Fruit fly (Drosophila melanogaster): ENCODE data around the gene kraken.

Gene kraken

DNA sequence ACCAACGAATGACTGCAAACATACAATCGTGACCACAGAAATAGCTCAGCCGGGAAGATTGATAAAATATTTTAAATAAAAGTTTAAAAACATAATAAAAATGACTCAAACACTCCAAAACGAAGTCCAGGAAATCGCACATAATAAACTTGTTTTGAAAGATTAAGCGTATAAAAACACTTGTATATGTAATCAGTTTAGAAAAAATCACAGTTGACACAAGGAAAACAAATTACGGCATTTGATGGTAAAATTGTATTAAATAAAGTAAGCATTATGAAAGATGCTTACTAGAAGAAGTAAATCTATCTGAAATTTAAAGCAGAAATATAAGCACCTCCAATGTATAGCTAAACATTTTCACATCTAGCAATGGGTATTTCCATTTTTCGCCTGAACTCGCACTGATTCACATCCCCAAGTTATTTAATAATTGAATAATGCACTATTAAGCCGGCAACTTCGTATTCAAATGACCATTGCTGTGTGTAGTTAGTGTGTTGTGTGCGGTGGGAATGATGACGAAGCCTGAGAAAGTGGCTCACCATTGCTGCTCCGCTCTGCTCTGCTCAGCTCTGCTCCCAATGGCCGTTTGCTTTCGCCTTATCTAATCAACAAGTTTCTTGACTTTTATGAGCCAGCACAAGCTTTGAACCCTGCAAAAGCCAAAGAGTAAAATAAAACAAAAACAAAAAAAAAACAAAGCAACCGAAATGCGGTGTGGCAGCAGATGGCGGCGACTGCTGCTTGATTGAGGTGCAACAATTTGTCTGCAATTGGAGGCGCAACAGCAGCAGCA lies 5.2 kb upstream of the kraken start (continued):
- TF ChIP-seq Hr38 (GFP tag; optimal IDR thresholded peaks at IDR 0.05) (no peak), Gug (GFP tag; IDR thresholded peaks at IDR 0.05) (no peak), Blimp-1 (GFP tag; optimal IDR thresholded peaks at IDR 0.05) (no peak), vri (GFP tag; optimal IDR thresholded peaks at IDR 0.05) (no peak), achi (GFP tag; optimal IDR thresholded peaks at IDR 0.05) (peak; percentile 67), cyc (GFP tag; optimal IDR thresholded peaks at IDR 0.05) (peak; percentile 29), CG15336 (GFP tag; IDR thresholded peaks at IDR 0.05) (peak; percentile 67), eg (GFP tag; IDR thresholded peaks at IDR 0.05) (peak; percentile 52; the same call in 1 of the 3 replicates), CG6808 (GFP tag; optimal IDR thresholded peaks at IDR 0.05) (peak; percentile 52), fd85E (GFP tag; optimal IDR thresholded peaks at IDR 0.05) (no peak), Ets21C (GFP tag; optimal IDR thresholded peaks at IDR 0.05) (peak; percentile 18), CG9139 (GFP tag; optimal IDR thresholded peaks at IDR 0.05) (no peak), fd59A (GFP tag; optimal IDR thresholded peaks at IDR 0.05) (peak; percentile 15), CG11762 (GFP tag; optimal IDR thresholded peaks at IDR 0.05; ENCODE audit: insufficient read depth) (peak; percentile 13), CG10631 (GFP tag; optimal IDR thresholded peaks at IDR 0.05) (peak; percentile 50), CG11294 (GFP tag; IDR thresholded peaks at IDR 0.05) (no peak), Eip93F (GFP tag; optimal IDR thresholded peaks at IDR 0.05) (peak; percentile 4), CG6854 (GFP tag; optimal IDR thresholded peaks at IDR 0.05) (peak; percentile 73), CG16779 (tag; optimal IDR thresholded peaks at IDR 0.05) (no peak), CG6792 (GFP tag; optimal IDR thresholded peaks at IDR 0.05) (peak; percentile 4), CG8319 (GFP tag; optimal IDR thresholded peaks at IDR 0.05) (peak; percentile 27), pdm3 (GFP tag; optimal IDR thresholded peaks at IDR 0.05) (peak; percentile 60)

DNA sequence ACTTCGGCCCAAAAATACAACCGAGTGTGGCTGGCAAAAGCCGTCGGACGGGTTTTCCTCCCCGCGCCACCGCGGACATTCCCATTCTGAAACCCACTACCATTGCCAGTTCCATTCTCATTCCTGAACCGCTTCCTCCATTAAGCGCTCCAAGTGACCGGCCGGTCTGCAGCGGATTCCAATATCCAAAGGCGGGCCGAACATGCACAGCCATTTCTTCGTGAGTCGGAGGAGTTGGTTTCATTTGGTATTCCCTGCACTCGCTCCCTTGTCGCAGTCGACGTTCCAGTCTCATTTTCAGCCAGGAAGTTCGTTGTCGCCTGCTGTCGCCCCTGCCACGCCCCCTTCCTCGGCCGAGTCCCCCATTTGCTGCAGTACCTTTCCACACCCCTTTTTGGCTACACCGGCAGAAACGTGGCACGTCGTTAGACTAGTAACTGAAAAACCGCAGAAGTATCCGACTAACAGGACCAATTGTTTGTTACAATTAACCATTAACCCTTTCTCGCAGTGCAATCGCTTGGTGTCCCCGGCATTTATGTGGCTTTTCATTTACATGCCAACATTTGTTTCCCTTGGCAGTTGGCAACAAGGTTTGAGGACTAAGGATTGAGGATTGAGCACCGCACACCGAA lies 4.5 kb upstream of the kraken start:
- peak; percentile 31 for TF ChIP-seq CG16779 (tag; optimal IDR thresholded peaks at IDR 0.05)
- peak; percentile 71 for TF ChIP-seq CG34406 (GFP tag; optimal IDR thresholded peaks at IDR 0.05)
- no peak for TF ChIP-seq fkh (GFP tag; optimal IDR thresholded peaks at IDR 0.05)
- peak; percentile 90 for TF ChIP-seq Met (GFP tag; optimal IDR thresholded peaks at IDR 0.05)
- peak; percentile 43; the same call in 2 of the 3 replicates for TF ChIP-seq eg (GFP tag; IDR thresholded peaks at IDR 0.05)
- no peak for TF ChIP-seq CG11294 (GFP tag; IDR thresholded peaks at IDR 0.05)
- TF ChIP-seq Eip75B (GFP tag; optimal IDR thresholded peaks at IDR 0.05) = peak; percentile 86
- TF ChIP-seq dsx (GFP tag; optimal IDR thresholded peaks at IDR 0.05; ENCODE audit: poor library complexity, severe bottlenecking) = peak; percentile 74
- peak; percentile 79 for TF ChIP-seq CG8632 (GFP tag; optimal IDR thresholded peaks at IDR 0.05)
- peak; percentile 44 for TF ChIP-seq CG8319 (GFP tag; optimal IDR thresholded peaks at IDR 0.05)
- TF ChIP-seq acj6 (GFP tag; optimal IDR thresholded peaks at IDR 0.05) = peak; percentile 78
- peak; percentile 81 for TF ChIP-seq CG10631 (GFP tag; optimal IDR thresholded peaks at IDR 0.05)
- peak; percentile 64 for TF ChIP-seq net (GFP tag; optimal IDR thresholded peaks at IDR 0.05)
- TF ChIP-seq Smox (GFP tag; optimal IDR thresholded peaks at IDR 0.05) = peak; percentile 82
- peak; percentile 67 for TF ChIP-seq spab (GFP tag; optimal IDR thresholded peaks at IDR 0.05)
- TF ChIP-seq CG31627 (GFP tag; optimal IDR thresholded peaks at IDR 0.05) = peak; percentile 87
- peak; percentile 68 for TF ChIP-seq Ets96B (tag; optimal IDR thresholded peaks at IDR 0.05)
- peak; percentile 72 for TF ChIP-seq CG6808 (GFP tag; optimal IDR thresholded peaks at IDR 0.05)
- TF ChIP-seq CG6854 (GFP tag; optimal IDR thresholded peaks at IDR 0.05) = peak; percentile 57
- TF ChIP-seq Hr39 (GFP tag; optimal IDR thresholded peaks at IDR 0.05) = peak; percentile 86
- TF ChIP-seq fd85E (GFP tag; optimal IDR thresholded peaks at IDR 0.05) = peak; percentile 62
- TF ChIP-seq Hr38 (GFP tag; optimal IDR thresholded peaks at IDR 0.05) = no peak
- peak; percentile 78 to 80 for TF ChIP-seq ss (GFP tag; optimal IDR thresholded peaks at IDR 0.05)
- peak; percentile 53 for TF ChIP-seq Sox15 (GFP tag; optimal IDR thresholded peaks at IDR 0.05)
- peak; percentile 87 for TF ChIP-seq CG3919 (GFP tag; optimal IDR thresholded peaks at IDR 0.05)
- peak; percentile 59 for TF ChIP-seq fd59A (GFP tag; optimal IDR thresholded peaks at IDR 0.05)
- TF ChIP-seq topi (GFP tag; optimal IDR thresholded peaks at IDR 0.05) = peak; percentile 86
- peak; percentile 79 for TF ChIP-seq pdm3 (GFP tag; optimal IDR thresholded peaks at IDR 0.05)
- peak; percentile 91 for TF ChIP-seq Sox102F (GFP tag; optimal IDR thresholded peaks at IDR 0.05)
- peak; percentile 88 for TF ChIP-seq cyc (GFP tag; optimal IDR thresholded peaks at IDR 0.05)
- peak; percentile 83 for TF ChIP-seq Eip93F (GFP tag; optimal IDR thresholded peaks at IDR 0.05)
- TF ChIP-seq Lpt (GFP tag; optimal IDR thresholded peaks at IDR 0.05) = peak; percentile 24
- TF ChIP-seq CG1621 (tag; optimal IDR thresholded peaks at IDR 0.05) = peak; percentile 66
- peak; percentile 47 for TF ChIP-seq CG11762 (GFP tag; optimal IDR thresholded peaks at IDR 0.05; ENCODE audit: insufficient read depth)
- peak; percentile 78 for TF ChIP-seq achi (GFP tag; optimal IDR thresholded peaks at IDR 0.05)
- no peak for TF ChIP-seq CG8119 (GFP tag; IDR thresholded peaks at IDR 0.05)
- peak; percentile 80 for TF ChIP-seq CG7368 (GFP tag; optimal IDR thresholded peaks at IDR 0.05)
- TF ChIP-seq Blimp-1 (GFP tag; optimal IDR thresholded peaks at IDR 0.05) = peak; percentile 63

Data from whole organism, prepupa.